Fruit fly (Drosophila melanogaster): ENCODE measurements around the gene CG5050.

Gene CG5050

dm6 chr2L:17452624-17453023, at the start of gene CG5050:
Gene CG5050 (plus strand): TSS chr2L:17452924.
- TF ChIP-seq woc (GFP tag; optimal IDR thresholded peaks at IDR 0.05) (no peak), CG32264 (GFP tag; optimal IDR thresholded peaks at IDR 0.05) (no peak), GATAd (GFP tag; optimal IDR thresholded peaks at IDR 0.05) (no peak), psq (GFP tag; optimal IDR thresholded peaks at IDR 0.05) (no peak), sv (GFP tag; optimal IDR thresholded peaks at IDR 0.05) (no peak), sage (GFP tag; optimal IDR thresholded peaks at IDR 0.05) (no peak)

- TF ChIP-seq Myc (optimal IDR thresholded peaks at IDR 0.05) = peak; percentile 89
- TF ChIP-seq lola (GFP tag; optimal IDR thresholded peaks at IDR 0.05) = no peak
- peak; percentile 6 for TF ChIP-seq Dif (GFP tag; optimal IDR thresholded peaks at IDR 0.05; ENCODE audit: partially characterized antibody)
- no peak for TF ChIP-seq dl (GFP tag; optimal IDR thresholded peaks at IDR 0.05; ENCODE audit: insufficient read depth in 1 of 2, partially characterized antibody in 2 of 2)
- peak; percentile 83 for TF ChIP-seq h (GFP tag; optimal IDR thresholded peaks at IDR 0.05)
- peak; percentile 86 for TF ChIP-seq sv (GFP tag; optimal IDR thresholded peaks at IDR 0.05)
- TF ChIP-seq dsf (GFP tag; optimal IDR thresholded peaks at IDR 0.05; ENCODE audit: borderline replicate concordance) = peak; percentile 66
- peak; percentile 79 for TF ChIP-seq br (GFP tag; optimal IDR thresholded peaks at IDR 0.05)
- peak; percentile 81 for TF ChIP-seq Hnf4 (GFP tag; optimal IDR thresholded peaks at IDR 0.05)
- TF ChIP-seq GATAd (GFP tag; optimal IDR thresholded peaks at IDR 0.05) = peak; percentile 79
- peak; percentile 79 for TF ChIP-seq psq (GFP tag; optimal IDR thresholded peaks at IDR 0.05)
- TF ChIP-seq OdsH (GFP tag; optimal IDR thresholded peaks at IDR 0.05) = peak; percentile 69
- TF ChIP-seq dmrt93B (GFP tag; optimal IDR thresholded peaks at IDR 0.05) = peak; percentile 61
- TF ChIP-seq foxo (GFP tag; optimal IDR thresholded peaks at IDR 0.05) = peak in 1 of 2 experiments; percentile 85
- no peak for TF ChIP-seq Mio (GFP tag; optimal IDR thresholded peaks at IDR 0.05)
- TF ChIP-seq Sp1 (GFP tag; optimal IDR thresholded peaks at IDR 0.05) = no peak
- peak; percentile 81 for TF ChIP-seq HLH106 (tag; optimal IDR thresholded peaks at IDR 0.05)
- peak; percentile 83 for TF ChIP-seq Jra (GFP tag; optimal IDR thresholded peaks at IDR 0.05)
- TF ChIP-seq Vsx2 (GFP tag; optimal IDR thresholded peaks at IDR 0.05; ENCODE audit: partially characterized antibody) = no peak
- no peak for TF ChIP-seq usp (GFP tag; optimal IDR thresholded peaks at IDR 0.05)
- TF ChIP-seq brk (GFP tag; optimal IDR thresholded peaks at IDR 0.05) = no peak
- no peak for TF ChIP-seq jim (GFP tag; optimal IDR thresholded peaks at IDR 0.05)
- no peak for TF ChIP-seq Rel (GFP tag; optimal IDR thresholded peaks at IDR 0.05)
- peak; percentile 78 for TF ChIP-seq Rel (tag; optimal IDR thresholded peaks at IDR 0.05)
- TF ChIP-seq ey (GFP tag; optimal IDR thresholded peaks at IDR 0.05) = peak; percentile 69
- TF ChIP-seq CG32264 (GFP tag; optimal IDR thresholded peaks at IDR 0.05) = peak; percentile 55
- TF ChIP-seq CrebA (GFP tag; optimal IDR thresholded peaks at IDR 0.05; ENCODE audit: borderline replicate concordance) = no peak
- peak; percentile 83 for TF ChIP-seq woc (GFP tag; optimal IDR thresholded peaks at IDR 0.05)
- no peak for TF ChIP-seq pan (optimal IDR thresholded peaks at IDR 0.05)
- no peak for TF ChIP-seq N (GFP tag; optimal IDR thresholded peaks at IDR 0.05)
- no peak for TF ChIP-seq tai (GFP tag; optimal IDR thresholded peaks at IDR 0.05)
- TF ChIP-seq rgr (GFP tag; optimal IDR thresholded peaks at IDR 0.05) = peak; percentile 84
- peak; percentile 68 for TF ChIP-seq CG9705 (GFP tag; optimal IDR thresholded peaks at IDR 0.05)
- TF ChIP-seq fru (GFP tag; optimal IDR thresholded peaks at IDR 0.05) = peak; percentile 85
Observed at dm6 chr2L:17410358-17410757, 42.4 kb upstream of the CG5050 start, which contains the start of the genes Polr2J and CG15141. Gene Polr2J (minus strand): TSS chr2L:17410406. Gene CG15141 (plus strand): TSS chr2L:17410641.

dm6 chr2L:17412533-17412932, 40.2 kb upstream of the CG5050 start, which contains the start of gene Rsph9:
Gene Rsph9 (minus strand): TSS chr2L:17412633.
- TF ChIP-seq GATAd (GFP tag; optimal IDR thresholded peaks at IDR 0.05) (no peak), OdsH (GFP tag; optimal IDR thresholded peaks at IDR 0.05) (no peak), Hr83 (GFP tag; optimal IDR thresholded peaks at IDR 0.05; ENCODE audit: poor library complexity, severe bottlenecking) (no peak), psq (GFP tag; optimal IDR thresholded peaks at IDR 0.05) (no peak), br (GFP tag; optimal IDR thresholded peaks at IDR 0.05) (no peak), HLH106 (tag; optimal IDR thresholded peaks at IDR 0.05) (no peak), Hnf4 (GFP tag; optimal IDR thresholded peaks at IDR 0.05) (no peak), CrebA (GFP tag; optimal IDR thresholded peaks at IDR 0.05; ENCODE audit: borderline replicate concordance) (no peak), pan (optimal IDR thresholded peaks at IDR 0.05) (no peak), N (GFP tag; optimal IDR thresholded peaks at IDR 0.05) (no peak), dmrt93B (GFP tag; optimal IDR thresholded peaks at IDR 0.05) (no peak), lola (GFP tag; optimal IDR thresholded peaks at IDR 0.05) (no peak), dl (GFP tag; optimal IDR thresholded peaks at IDR 0.05; ENCODE audit: insufficient read depth in 1 of 2, partially characterized antibody in 2 of 2) (no peak), fru (GFP tag; optimal IDR thresholded peaks at IDR 0.05) (no peak), Mio (GFP tag; optimal IDR thresholded peaks at IDR 0.05) (no peak), Jra (GFP tag; optimal IDR thresholded peaks at IDR 0.05) (no peak), h (GFP tag; optimal IDR thresholded peaks at IDR 0.05) (no peak), Myc (optimal IDR thresholded peaks at IDR 0.05) (no peak), Sp1 (GFP tag; optimal IDR thresholded peaks at IDR 0.05) (no peak)
